Worm (Caenorhabditis elegans) whole organism, early embryonic: ENCODE measurements around the gene pals-25.

ENCODE experiments used
- B0310.2 ChIP-seq: sonication (generic microtip); optimal IDR thresholded peaks from 2 replicates; lab custom pipeline; 2016; ENCODE audit warnings: mild to moderate bottlenecking, missing genetic modification characterization, missing compliant biosample characterization
- ama-1 ChIP-seq: fragments of 150-350 bp; optimal IDR thresholded peaks from 2 replicates; lab custom pipeline; 2014
- sea-1 ChIP-seq: fragments of 200-800 bp; sonication (Bioruptor generic); conservative IDR thresholded peaks from 2 replicates; pipeline ENCODE4 v1.3.6; 2022; ENCODE audit warnings: missing genetic modification characterization, missing compliant biosample characterization

- no peak for TF ChIP-seq B0310.2
- TF ChIP-seq ama-1 (lab: Kevin White, UChicago), result no peak
- no peak for TF ChIP-seq sea-1 (GFP tag; lab: Robert Waterston, UW)
These were observed 47.1 kb upstream of the pals-25 start, which contains the start of the genes F54C4.4 and mrpl-40 for ce11 chrIII:87183-87582.
